Worm (Caenorhabditis elegans) whole organism, L2 larva: ENCODE results near the gene srx-6.

Experiments
- ZK546.5 ChIP-seq: sonication (generic microtip); optimal IDR thresholded peaks from 2 replicates; lab custom pipeline; 2017; ENCODE audit warnings: missing biosample characterization, missing genetic modification characterization
- blmp-1 ChIP-seq: sonication (generic microtip); optimal IDR thresholded peaks from 2 replicates; lab custom pipeline; 2017; ENCODE audit warnings: missing genetic modification characterization, mild to moderate bottlenecking, missing compliant biosample characterization, antibody characterized with exemption, moderate library complexity; ENCODE audit not compliant: insufficient read depth
- elt-1 ChIP-seq: fragments of 150-350 bp; optimal IDR thresholded peaks from 2 replicates; lab custom pipeline; 2014; ENCODE audit warnings: missing biosample characterization, missing genetic modification characterization
- gmeb-1 ChIP-seq: fragments of 150-350 bp; optimal IDR thresholded peaks from 2 replicates; lab custom pipeline; 2014; ENCODE audit warnings: missing biosample characterization, missing genetic modification characterization
- lin-13 ChIP-seq: fragments of 150-350 bp; optimal IDR thresholded peaks from 2 replicates; lab custom pipeline; 2014; ENCODE audit warnings: missing biosample characterization, missing genetic modification reagents, missing genetic modification characterization
- mdl-1 ChIP-seq, 2 experiments: fragments of 150-350 bp in 1 of 2; sonication (generic microtip) in 1 of 2; optimal IDR thresholded peaks; 2 replicates each; lab custom pipeline; 2017; ENCODE audit warnings: missing biosample characterization in 2 of 2, missing genetic modification characterization in 2 of 2
- nhr-12 ChIP-seq: fragments of 150-350 bp; optimal IDR thresholded peaks from 2 replicates; lab custom pipeline; 2014; ENCODE audit warnings: missing biosample characterization, missing genetic modification characterization
- nhr-129 ChIP-seq: fragments of 150-350 bp; optimal IDR thresholded peaks from 2 replicates; lab custom pipeline; 2014; ENCODE audit warnings: missing biosample characterization, missing genetic modification characterization
- nhr-237 ChIP-seq: fragments of 150-350 bp; optimal IDR thresholded peaks from 2 replicates; lab custom pipeline; 2014; ENCODE audit warnings: missing biosample characterization, missing genetic modification characterization
- skn-1 ChIP-seq: sonication (generic microtip); optimal IDR thresholded peaks from 2 replicates; lab custom pipeline; 2017; ENCODE audit warnings: missing biosample characterization, missing genetic modification characterization
- unc-39 ChIP-seq: fragments of 150-350 bp; optimal IDR thresholded peaks from 2 replicates; lab custom pipeline; 2014; ENCODE audit warnings: missing biosample characterization, missing genetic modification characterization
- unc-62 ChIP-seq: fragments of 150-350 bp; optimal IDR thresholded peaks from 2 replicates; lab custom pipeline; 2014; ENCODE audit warnings: missing biosample characterization, missing genetic modification reagents, missing genetic modification characterization
- ztf-1 ChIP-seq: fragments of 200-800 bp; sonication (Bioruptor generic); conservative IDR thresholded peaks from 2 replicates; pipeline ENCODE4 v1.3.6; 2022; ENCODE audit warnings: missing genetic modification characterization, missing compliant biosample characterization
- ztf-11 ChIP-seq: sonication (generic microtip); optimal IDR thresholded peaks from 2 replicates; lab custom pipeline; 2017; ENCODE audit warnings: missing biosample characterization, missing genetic modification characterization

- TF ChIP-seq mdl-1 (tag; optimal IDR thresholded peaks at IDR 0.05; lab: Kevin White, UChicago) (no peak), nhr-237 (no peak), blmp-1 (tag; lab: Kevin White, UChicago) (no peak), ztf-11 (tag; lab: Kevin White, UChicago) (no peak), ztf-1 (no peak), nhr-12 (no peak), skn-1 (tag; lab: Kevin White, UChicago) (no peak), elt-1 (no peak), nhr-129 (tag; lab: Kevin White, UChicago) (no peak), unc-62 (GFP tag; lab: Kevin White, UChicago) (no peak), ZK546.5 (no peak), gmeb-1 (tag; lab: Kevin White, UChicago) (no peak), unc-39 (tag; lab: Kevin White, UChicago) (no peak), lin-13 (GFP tag; lab: Kevin White, UChicago) (no peak)
Measured at ce11 chrV:7297263-7297662, 15.9 kb downstream of the srx-6 start, which contains the start of gene srj-32.
